Fruit fly (Drosophila melanogaster) whole organism, embryonic: ENCODE data around the gene MP1.
A peak's percentile ranks its signal among the peaks of the same experiment; 100 is the strongest.

ENCODE experiments used
- Bdp1 ChIP-seq: fragments of 200-800 bp; sonication (Bioruptor generic); optimal IDR thresholded peaks from 3 replicates; lab custom pipeline; 2016; ENCODE audit warnings: missing biosample characterization, missing genetic modification characterization
- CG10274 ChIP-seq: fragments of 200-800 bp; sonication (Bioruptor generic); optimal IDR thresholded peaks from 3 replicates; lab custom pipeline; 2017; ENCODE audit warnings: missing biosample characterization, mild to moderate bottlenecking, missing genetic modification characterization
- CG10366 ChIP-seq: fragments of 200-800 bp; sonication (Bioruptor generic); IDR thresholded peaks from 2 replicates; pipeline ENCODE4 v1.3.6; 2022; ENCODE audit warnings: missing biosample characterization, missing genetic modification characterization
- CG10431 ChIP-seq: fragments of 200-800 bp; sonication (Bioruptor generic); optimal IDR thresholded peaks from 3 replicates; lab custom pipeline; 2018; ENCODE audit warnings: missing biosample characterization, mild to moderate bottlenecking, missing genetic modification characterization
- CG10979 ChIP-seq: fragments of 200-800 bp; sonication (Bioruptor generic); optimal IDR thresholded peaks from 2 replicates; lab custom pipeline; 2018; ENCODE audit warnings: missing biosample characterization, mild to moderate bottlenecking, missing genetic modification characterization, moderate library complexity
- CG11456 ChIP-seq: fragments of 200-800 bp; sonication (Bioruptor generic); IDR thresholded peaks from 3 replicates; pipeline ENCODE4 v1.3.6; 2022; ENCODE audit warnings: missing biosample characterization, missing genetic modification characterization
- CG13894 ChIP-seq: fragments of 200-800 bp; sonication (Bioruptor generic); optimal IDR thresholded peaks from 3 replicates; lab custom pipeline; 2018; ENCODE audit warnings: missing biosample characterization, mild to moderate bottlenecking, missing genetic modification characterization, moderate library complexity
- CG14441 ChIP-seq: fragments of 200-800 bp; sonication (Bioruptor generic); IDR thresholded peaks from 2 replicates; pipeline ENCODE4 v1.3.6; 2022; ENCODE audit warnings: missing biosample characterization, missing genetic modification characterization
- CG16863 ChIP-seq: fragments of 200-800 bp; sonication (Bioruptor generic); optimal IDR thresholded peaks from 3 replicates; lab custom pipeline; 2016; ENCODE audit warnings: missing biosample characterization, missing genetic modification characterization
- CG1832 ChIP-seq: fragments of 200-800 bp; sonication (Bioruptor generic); optimal IDR thresholded peaks from 2 replicates; lab custom pipeline; 2017; ENCODE audit warnings: missing biosample characterization, mild to moderate bottlenecking, missing genetic modification characterization, inconsistent platforms
- CG2199 ChIP-seq: fragments of 200-800 bp; sonication (Bioruptor generic); IDR thresholded peaks from 3 replicates; pipeline ENCODE4 v1.3.6; 2022; ENCODE audit warnings: missing biosample characterization, missing genetic modification characterization
- CG30020 ChIP-seq: fragments of 200-800 bp; optimal IDR thresholded peaks from 2 replicates; lab custom pipeline; 2019; ENCODE audit warnings: missing biosample characterization, mild to moderate bottlenecking, missing genetic modification characterization, moderate library complexity
- CG30403 ChIP-seq: fragments of 200-800 bp; sonication (Bioruptor generic); optimal IDR thresholded peaks from 3 replicates; lab custom pipeline; 2016; ENCODE audit warnings: missing biosample characterization, missing genetic modification characterization
- CG34376 ChIP-seq: fragments of 200-800 bp; sonication (Bioruptor generic); optimal IDR thresholded peaks from 2 replicates; lab custom pipeline; 2018; ENCODE audit warnings: missing biosample characterization, mild to moderate bottlenecking, missing genetic modification characterization
- CG3995 ChIP-seq: fragments of 200-800 bp; sonication (Bioruptor generic); optimal IDR thresholded peaks from 3 replicates; lab custom pipeline; 2016; ENCODE audit warnings: missing biosample characterization, missing genetic modification characterization
- CG6813 ChIP-seq: fragments of 200-800 bp; sonication (Bioruptor generic); optimal IDR thresholded peaks from 2 replicates; lab custom pipeline; 2017; ENCODE audit warnings: missing biosample characterization, missing genetic modification characterization, mild to moderate bottlenecking, moderate library complexity, missing genetic modification reagents
- CG8290 ChIP-seq, 3 experiments: fragments of 200-800 bp; sonication (Bioruptor generic); optimal IDR thresholded peaks; 2 replicates each; lab custom pipeline; 2016 to 2019; ENCODE audit warnings: missing biosample characterization in 3 of 3, missing genetic modification characterization in 3 of 3, mild to moderate bottlenecking in 2 of 3, moderate library complexity in 1 of 3
- CG9437 ChIP-seq: fragments of 200-800 bp; sonication (Bioruptor generic); optimal IDR thresholded peaks from 2 replicates; lab custom pipeline; 2018; ENCODE audit warnings: missing biosample characterization, mild to moderate bottlenecking, missing genetic modification characterization
- CG9797 ChIP-seq: fragments of 200-800 bp; sonication (Bioruptor generic); optimal IDR thresholded peaks from 3 replicates; lab custom pipeline; 2018; ENCODE audit warnings: missing biosample characterization, mild to moderate bottlenecking, missing genetic modification characterization
- Hr51 ChIP-seq, 2 experiments: fragments of 200-800 bp; sonication (Bioruptor generic); optimal IDR thresholded peaks; 2 replicates in 1 of 2; 3 replicates in 1 of 2; lab custom pipeline; 2016 to 2018; ENCODE audit warnings: missing biosample characterization in 2 of 2, missing genetic modification characterization in 2 of 2, mild to moderate bottlenecking in 1 of 2, moderate library complexity in 1 of 2
- Med ChIP-seq: fragments of 200-800 bp; sonication (Bioruptor generic); peaks from one replicate; lab custom pipeline; 2016; ENCODE audit warnings: missing biosample characterization, missing genetic modification characterization, mild to moderate bottlenecking, inconsistent platforms, moderate library complexity
- NC2β ChIP-seq: fragments of 200-800 bp; sonication (Bioruptor generic); optimal IDR thresholded peaks from 2 replicates; lab custom pipeline; 2016; ENCODE audit warnings: missing biosample characterization, missing genetic modification characterization
- Ravus ChIP-seq: fragments of 200-800 bp; sonication (Bioruptor generic); IDR thresholded peaks from 2 replicates; pipeline ENCODE4 v1.3.6; 2022; ENCODE audit warnings: missing biosample characterization, missing genetic modification characterization
- Rx ChIP-seq: fragments of 200-800 bp; sonication (Bioruptor generic); IDR thresholded peaks from 2 replicates; pipeline ENCODE4 v1.3.6; 2022; ENCODE audit warnings: missing biosample characterization, missing genetic modification characterization
- Vsx1 ChIP-seq: fragments of 200-800 bp; sonication (Bioruptor generic); optimal IDR thresholded peaks from 2 replicates; lab custom pipeline; 2017; ENCODE audit warnings: missing biosample characterization, mild to moderate bottlenecking, missing genetic modification characterization, missing genetic modification reagents
- cad ChIP-seq: fragments of >200 bp; optimal IDR thresholded peaks from 2 replicates; lab custom pipeline; 2017; ENCODE audit warnings: missing biosample characterization, missing genetic modification characterization
- dmrt11E ChIP-seq: fragments of 200-800 bp; sonication (Bioruptor generic); optimal IDR thresholded peaks from 3 replicates; lab custom pipeline; 2018; ENCODE audit warnings: missing biosample characterization, mild to moderate bottlenecking, missing genetic modification characterization, moderate library complexity
- exex ChIP-seq: fragments of 200-800 bp; sonication (Bioruptor generic); optimal IDR thresholded peaks from 4 replicates; lab custom pipeline; 2018; ENCODE audit warnings: missing biosample characterization, mild to moderate bottlenecking, missing genetic modification characterization, moderate library complexity
- grn ChIP-seq: fragments of 200-800 bp; sonication (Bioruptor generic); optimal IDR thresholded peaks from 3 replicates; lab custom pipeline; 2017; ENCODE audit warnings: missing biosample characterization, missing genetic modification characterization
- h ChIP-seq: fragments of >200 bp; optimal IDR thresholded peaks from 2 replicates; lab custom pipeline; 2017
- her ChIP-seq: fragments of 200-800 bp; sonication (Bioruptor generic); optimal IDR thresholded peaks from 2 replicates; lab custom pipeline; 2016; ENCODE audit warnings: missing biosample characterization, missing genetic modification characterization
- klu ChIP-seq: fragments of 200-800 bp; sonication (Bioruptor generic); IDR thresholded peaks from 2 replicates; pipeline ENCODE4 v1.3.6; 2022; ENCODE audit warnings: missing biosample characterization, missing genetic modification characterization
- lab ChIP-seq: fragments of 200-800 bp; sonication (Bioruptor generic); optimal IDR thresholded peaks from 3 replicates; lab custom pipeline; 2017; ENCODE audit warnings: missing biosample characterization, missing genetic modification characterization, mild to moderate bottlenecking, moderate library complexity, missing genetic modification reagents
- luna ChIP-seq: fragments of 200-800 bp; sonication (Bioruptor generic); optimal IDR thresholded peaks from 2 replicates; lab custom pipeline; 2016; ENCODE audit warnings: missing biosample characterization, missing genetic modification characterization
- mirr ChIP-seq: fragments of 200-800 bp; sonication (Bioruptor generic); optimal IDR thresholded peaks from 3 replicates; lab custom pipeline; 2018; ENCODE audit warnings: missing biosample characterization, mild to moderate bottlenecking, missing genetic modification characterization
- nom ChIP-seq: fragments of 200-800 bp; sonication (Bioruptor generic); optimal IDR thresholded peaks from 2 replicates; lab custom pipeline; 2017; ENCODE audit warnings: missing biosample characterization, missing genetic modification characterization, mild to moderate bottlenecking, moderate library complexity, missing genetic modification reagents
- psq ChIP-seq: fragments of 200-800 bp; sonication (Bioruptor generic); optimal IDR thresholded peaks from 2 replicates; lab custom pipeline; 2017; ENCODE audit warnings: missing biosample characterization, missing genetic modification characterization
- ro ChIP-seq: fragments of 200-800 bp; sonication (Bioruptor generic); IDR thresholded peaks from 2 replicates; pipeline ENCODE4 v1.3.6; 2022; ENCODE audit warnings: missing biosample characterization, missing genetic modification characterization
- sens-2 ChIP-seq: fragments of 200-800 bp; sonication (Bioruptor generic); IDR thresholded peaks from 2 replicates; pipeline ENCODE4 v1.3.6; 2022; ENCODE audit warnings: missing biosample characterization, missing genetic modification characterization
- sug ChIP-seq: fragments of 200-800 bp; optimal IDR thresholded peaks from 2 replicates; lab custom pipeline; 2019; ENCODE audit warnings: missing biosample characterization, mild to moderate bottlenecking, missing genetic modification characterization, moderate library complexity
- tgo ChIP-seq: fragments of 200-800 bp; sonication (Bioruptor generic); IDR thresholded peaks from 3 replicates; pipeline ENCODE4 v1.3.6; 2022; ENCODE audit warnings: missing biosample characterization, missing genetic modification characterization
- zen ChIP-seq: fragments of 200-800 bp; sonication (Bioruptor generic); optimal IDR thresholded peaks from 3 replicates; lab custom pipeline; 2018; ENCODE audit warnings: missing biosample characterization, mild to moderate bottlenecking, missing genetic modification characterization, moderate library complexity
- zen2 ChIP-seq: fragments of 200-800 bp; sonication (Bioruptor generic); IDR thresholded peaks from 3 replicates; pipeline ENCODE4 v1.3.6; 2022; ENCODE audit warnings: missing biosample characterization, missing genetic modification characterization; ENCODE audit not compliant: partially characterized antibody
- zf30C ChIP-seq: fragments of 200-800 bp; sonication (Bioruptor generic); optimal IDR thresholded peaks from 3 replicates; lab custom pipeline; 2018; ENCODE audit warnings: missing biosample characterization, mild to moderate bottlenecking, missing genetic modification characterization
- zfh2 ChIP-seq: fragments of 200-800 bp; sonication (Bioruptor generic); optimal IDR thresholded peaks from 2 replicates; lab custom pipeline; 2016; ENCODE audit warnings: missing biosample characterization, missing genetic modification characterization

MP1 gene

DNA sequence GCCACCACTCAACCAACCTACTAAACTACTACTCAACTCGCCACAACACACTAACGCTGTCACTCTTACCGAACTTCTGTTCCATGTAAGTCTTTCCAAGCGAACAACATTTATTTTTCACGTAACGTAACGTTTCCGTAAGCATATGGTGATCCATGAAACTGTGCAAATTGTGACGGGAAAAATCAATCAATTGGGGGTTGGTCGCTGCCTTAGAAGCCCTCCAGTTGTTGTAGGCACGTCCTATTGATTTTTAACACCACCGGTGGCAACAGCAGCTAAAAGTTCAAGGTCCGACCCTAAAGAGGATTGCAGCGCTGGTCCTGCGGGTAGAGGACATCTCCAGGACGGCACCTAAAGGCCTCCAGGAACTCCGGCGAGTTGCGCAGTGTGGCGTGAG is 15.5 kb upstream of the MP1 start (continued):
- TF ChIP-seq Hr51 (GFP tag; optimal IDR thresholded peaks at IDR 0.05; lab: Kevin White, UChicago) (no peak), CG9797 (no peak), CG1832 (GFP tag; lab: Kevin White, UChicago) (no peak), CG6813 (GFP tag; lab: Kevin White, UChicago) (no peak), CG14441 (GFP tag; lab: Robert Waterston, UW) (no peak), Rx (no peak), CG10366 (GFP tag; lab: Robert Waterston, UW) (no peak), zfh2 (GFP tag; lab: Kevin White, UChicago) (no peak), nom (GFP tag; lab: Kevin White, UChicago) (no peak), CG9437 (peak; percentile 58), CG10431 (GFP tag; lab: Kevin White, UChicago) (peak; percentile 43)

DNA sequence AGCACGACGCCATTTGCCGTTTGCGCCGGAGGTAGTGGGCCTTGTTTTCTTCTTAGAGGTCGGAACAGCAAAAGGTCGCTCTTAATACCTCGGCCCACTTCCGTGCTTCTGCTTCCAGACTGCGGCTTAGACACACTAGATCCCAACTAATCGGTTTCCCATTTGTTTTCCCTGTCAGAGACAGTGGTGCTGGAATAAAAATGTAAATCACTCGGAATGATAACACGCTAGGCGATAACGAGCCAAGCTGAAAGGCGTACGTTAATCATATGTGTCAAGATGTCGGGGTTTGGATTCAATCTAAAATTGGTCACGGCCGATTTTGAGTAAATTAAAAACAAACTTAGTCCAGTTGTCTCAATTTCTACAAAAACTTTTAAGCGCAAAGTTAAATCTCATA is 13.0 kb upstream of the MP1 start, which contains the start of gene Nepl11:
Gene Nepl11 (minus strand): TSS at position 152 of the 400 bp plus-strand sequence.
- TF ChIP-seq CG34376 (GFP tag; lab: Kevin White, UChicago) (peak; percentile 70), sug (peak; percentile 57), psq (GFP tag; lab: Kevin White, UChicago) (no peak)

DNA sequence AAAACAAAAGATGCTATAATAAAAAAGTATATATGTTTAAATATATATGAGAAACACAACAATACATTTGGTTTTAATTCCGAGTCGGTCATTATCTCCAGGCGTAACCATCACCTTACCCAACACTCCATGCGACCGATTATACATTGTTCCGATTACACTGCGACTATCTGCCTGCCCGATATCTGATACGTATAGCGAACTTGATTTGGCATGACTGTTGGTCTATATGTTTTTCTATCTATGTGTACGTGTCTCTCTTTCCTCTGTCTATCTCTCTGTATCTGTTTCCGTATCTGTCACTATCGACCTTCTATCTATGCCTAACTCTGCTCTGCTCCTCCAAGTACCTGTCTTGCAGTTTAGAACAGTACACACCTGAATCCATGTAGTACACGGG is 6.2 kb upstream of the MP1 start:
- TF ChIP-seq mirr = peak; percentile 45
- TF ChIP-seq sug = peak; percentile 36
- no peak for TF ChIP-seq dmrt11E (tag; lab: Kevin White, UChicago)
- TF ChIP-seq CG13894 (tag; lab: Kevin White, UChicago) = peak; percentile 30
- TF ChIP-seq exex = peak; percentile 35
- TF ChIP-seq luna (GFP tag; lab: Kevin White, UChicago) = no peak
- TF ChIP-seq CG2199 (GFP tag; lab: Robert Waterston, UW) = 0 out of 3 replicates have a peak, but pooled peaks have one; percentile 29
- TF ChIP-seq grn = peak; percentile 54

DNA sequence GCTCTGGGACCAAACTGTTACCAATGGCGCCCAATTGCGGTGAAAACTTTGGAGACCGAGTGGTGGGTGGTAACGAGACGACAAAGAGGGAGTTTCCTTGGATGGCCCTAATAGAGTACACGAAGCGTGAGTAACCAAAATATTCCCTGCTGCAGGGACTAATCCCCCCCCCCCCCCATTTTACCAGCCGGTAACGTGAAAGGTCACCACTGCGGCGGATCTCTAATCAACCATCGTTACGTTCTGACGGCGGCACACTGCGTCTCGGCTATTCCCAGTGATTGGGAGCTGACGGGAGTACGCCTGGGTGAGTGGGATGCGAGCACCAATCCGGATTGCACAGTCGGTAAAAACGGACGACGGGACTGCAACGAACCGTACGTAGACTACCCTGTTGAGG is 1.0 kb downstream of the MP1 start:
- TF ChIP-seq Med (GFP tag; lab: Kevin White, UChicago) = peak; percentile 61
- TF ChIP-seq lab (GFP tag; lab: Kevin White, UChicago) = no peak
- TF ChIP-seq, all 482 proteins: peak for 1

DNA sequence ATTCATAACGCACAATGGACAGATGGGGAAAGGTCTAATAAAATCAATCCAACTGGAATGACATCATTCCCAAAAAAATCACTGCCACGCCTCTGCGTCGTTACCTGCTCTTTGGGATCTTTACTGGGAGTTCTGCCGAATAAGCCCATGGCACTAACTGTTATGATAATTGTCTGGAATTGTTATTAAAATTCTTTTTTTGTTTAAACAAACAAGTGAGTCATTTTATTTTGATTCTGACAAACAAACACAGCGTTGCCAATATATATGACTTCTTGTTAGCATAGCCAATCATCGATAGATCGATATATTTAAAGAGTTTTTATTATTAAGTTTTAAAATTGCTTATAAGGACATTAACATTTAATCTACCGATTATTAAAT is 3.0 kb downstream of the MP1 start, which contains the start of gene Vps24:
Gene Vps24 (minus strand): TSS at position 265 of the 384 bp plus-strand sequence.
- TF ChIP-seq sens-2 (GFP tag; lab: Robert Waterston, UW) = no peak
- TF ChIP-seq CG11456 (GFP tag; lab: Robert Waterston, UW) = no peak
- TF ChIP-seq ro (GFP tag; lab: Robert Waterston, UW) = no peak
- peak; percentile 28 for TF ChIP-seq CG3995
- TF ChIP-seq Bdp1 (GFP tag; lab: Kevin White, UChicago) = no peak
- no peak for TF ChIP-seq CG30403 (GFP tag; lab: Kevin White, UChicago)
- no peak for TF ChIP-seq CG30020 (tag; lab: Kevin White, UChicago)
- TF ChIP-seq exex = no peak
- TF ChIP-seq klu (GFP tag; lab: Robert Waterston, UW) = no peak
- TF ChIP-seq Vsx1 (GFP tag; lab: Kevin White, UChicago) = no peak
- TF ChIP-seq CG16863 = no peak
- TF ChIP-seq CG10274 (GFP tag; lab: Kevin White, UChicago) = no peak
- no peak for TF ChIP-seq CG8290 (GFP tag; optimal IDR thresholded peaks at IDR 0.05; lab: Kevin White, UChicago)
- no peak for TF ChIP-seq CG8290 (tag; optimal IDR thresholded peaks at IDR 0.05; lab: Kevin White, UChicago)
- no peak for TF ChIP-seq CG10979 (tag; lab: Kevin White, UChicago)
- no peak for TF ChIP-seq h (lab: Kevin White, UChicago)
- no peak for TF ChIP-seq Ravus
- TF ChIP-seq NC2β (GFP tag; lab: Kevin White, UChicago) = no peak
- TF ChIP-seq tgo (GFP tag; lab: Robert Waterston, UW) = no peak
- no peak for TF ChIP-seq zf30C (GFP tag; lab: Kevin White, UChicago)
- TF ChIP-seq her (GFP tag; lab: Kevin White, UChicago) = no peak
- peak; percentile 19 for TF ChIP-seq cad
- TF ChIP-seq grn = no peak
- no peak for TF ChIP-seq zen2 (GFP tag; lab: Robert Waterston, UW)
- no peak for TF ChIP-seq zen (tag; lab: Kevin White, UChicago)
